Worm (Caenorhabditis elegans): ENCODE results near the gene C08B6.18.

The C08B6.18 gene

DNA sequence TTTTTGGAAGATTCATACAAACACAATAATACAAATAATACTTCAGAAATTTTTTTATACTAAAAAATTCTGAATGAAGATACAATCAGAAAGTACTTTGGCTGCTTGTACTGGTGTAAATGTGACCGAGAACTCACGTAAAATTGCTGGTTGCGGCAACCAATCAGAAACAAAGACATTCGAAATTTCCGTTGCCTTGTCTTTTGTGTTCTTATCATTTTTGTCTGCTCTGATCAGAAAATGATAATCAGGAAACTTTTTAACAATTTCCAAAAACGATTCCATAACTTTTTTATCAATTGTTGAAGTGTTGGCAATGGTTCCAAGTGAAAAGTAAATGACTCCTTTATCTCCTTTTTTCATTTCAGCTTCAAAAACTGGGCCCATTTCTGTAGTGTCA is 37.0 kb downstream of the C08B6.18 start:
- TF ChIP-seq lin-14 (GFP tag; optimal IDR thresholded peaks at IDR 0.05) (peak; percentile 10), nhr-11 (tag; optimal IDR thresholded peaks at IDR 0.05) (no peak), elt-2 (tag; optimal IDR thresholded peaks at IDR 0.05) (peak; percentile 77)

DNA sequence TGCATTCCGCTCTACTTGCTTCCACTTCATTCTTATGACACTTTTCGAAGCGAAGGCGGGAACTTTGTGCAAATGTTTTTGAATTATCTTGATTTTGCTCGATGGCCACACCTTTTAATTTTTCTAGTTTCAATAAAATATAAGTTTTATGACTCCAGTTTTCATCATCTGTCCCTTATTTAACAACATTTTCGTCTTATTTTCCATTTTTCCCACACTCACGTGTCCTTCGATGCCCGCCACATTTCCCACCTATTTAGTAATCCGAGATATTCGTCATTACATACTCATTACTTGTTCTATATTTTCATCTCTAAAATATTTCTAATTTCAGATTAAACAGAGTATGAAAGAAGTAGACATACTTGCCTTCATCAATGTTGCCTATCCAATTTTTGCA is 39.6 kb downstream of the C08B6.18 start, which contains the start of gene srd-49:
Gene srd-49 (plus strand): TSS at position 301 of the 400 bp plus-strand sequence.
- TF ChIP-seq mep-1 (tag; optimal IDR thresholded peaks at IDR 0.05), result no peak

DNA sequence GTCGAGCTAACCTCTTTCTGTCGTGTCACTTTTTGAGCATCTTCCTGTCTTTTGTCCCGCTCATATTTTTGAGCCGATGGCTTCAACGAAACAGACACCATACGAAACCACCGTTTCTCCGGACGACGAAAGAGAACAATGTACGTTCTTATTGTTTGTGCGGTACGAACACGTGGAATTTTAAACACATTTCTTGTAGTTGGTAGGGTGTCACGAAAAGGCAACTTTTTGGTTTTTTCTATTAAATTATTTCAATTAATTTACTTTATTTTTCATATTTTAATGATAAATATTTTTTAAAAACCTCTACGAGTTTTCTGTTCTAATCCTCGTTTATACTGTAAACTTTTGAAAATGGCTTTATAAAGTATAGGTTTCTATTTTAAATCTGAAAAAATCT is 42.8 kb downstream of the C08B6.18 start, which contains the start of gene R04B5.11:
Gene R04B5.11 (minus strand): TSS at position 101 of the 400 bp plus-strand sequence.
- TF ChIP-seq nhr-19 (GFP tag; conservative IDR thresholded peaks at IDR 0.05) (no peak), ces-1 (GFP tag; optimal IDR thresholded peaks at IDR 0.05) (no peak), Y116A8C.19 (tag; optimal IDR thresholded peaks at IDR 0.05; ENCODE audit: borderline replicate concordance) (no peak), fkh-10 (GFP tag; optimal IDR thresholded peaks at IDR 0.05) (no peak), blmp-1 (tag; optimal IDR thresholded peaks at IDR 0.05) (no peak), tbx-2 (tag; optimal IDR thresholded peaks at IDR 0.05) (no peak), egl-13 (tag; optimal IDR thresholded peaks at IDR 0.05) (no peak), isw-1 (GFP tag; IDR thresholded peaks at IDR 0.05) (no peak), nhr-90 (tag; optimal IDR thresholded peaks at IDR 0.05; ENCODE audit: poor library complexity) (no peak), xbp-1 (tag; optimal IDR thresholded peaks at IDR 0.05) (no peak), mab-9 (GFP tag; IDR thresholded peaks at IDR 0.05) (no peak), zag-1 (tag; optimal IDR thresholded peaks at IDR 0.05) (no peak), rnt-1 (tag; optimal IDR thresholded peaks at IDR 0.05) (no peak)

DNA sequence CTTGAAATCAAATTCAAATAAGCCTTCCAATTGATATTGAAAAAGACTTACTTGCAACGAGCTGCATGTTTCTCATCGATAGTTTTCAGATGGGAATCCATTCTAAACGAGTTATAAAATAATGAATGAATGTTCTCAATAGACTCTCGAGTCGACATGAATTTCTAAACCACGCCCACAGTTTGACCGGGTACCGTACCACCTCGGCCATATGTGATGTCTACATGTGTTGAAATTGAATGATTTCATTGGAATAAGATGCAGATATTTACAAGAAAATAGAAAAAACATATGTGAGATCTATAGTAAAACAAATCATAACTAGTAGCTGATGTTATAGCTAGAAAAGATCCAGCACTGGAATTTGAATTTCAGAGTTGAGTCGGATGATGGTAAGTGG is 43.5 kb downstream of the C08B6.18 start, which contains the start of gene R04B5.7:
Gene R04B5.7 (minus strand): TSS at position 101 of the 400 bp plus-strand sequence.
- TF ChIP-seq nhr-90 (tag; optimal IDR thresholded peaks at IDR 0.05; ENCODE audit: poor library complexity) (no peak), nhr-237 (tag; optimal IDR thresholded peaks at IDR 0.05) (no peak), isw-1 (GFP tag; IDR thresholded peaks at IDR 0.05) (no peak), ceh-88 (GFP tag; IDR thresholded peaks at IDR 0.05) (no peak), ceh-8 (GFP tag; optimal IDR thresholded peaks at IDR 0.05) (no peak), nhr-77 (tag; optimal IDR thresholded peaks at IDR 0.05) (no peak)

DNA sequence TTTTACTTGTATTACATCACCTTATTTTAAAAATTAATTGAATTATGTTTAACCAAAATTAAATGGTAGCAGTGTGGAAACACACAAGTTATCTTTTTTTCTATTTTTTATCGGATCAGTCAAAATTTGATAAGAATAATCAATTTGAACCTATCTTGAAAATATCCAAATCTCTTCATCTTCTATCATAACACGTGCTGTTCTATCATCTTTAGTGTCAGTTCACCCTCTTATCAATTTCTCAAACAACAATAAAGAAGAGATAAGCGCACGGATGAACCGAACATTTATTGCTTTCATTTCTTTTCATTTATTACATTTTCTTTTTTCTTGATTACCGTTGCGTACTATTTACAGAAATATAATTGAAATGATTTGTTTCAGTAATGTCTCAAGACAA is 46.8 kb downstream of the C08B6.18 start, which contains the start of gene R04B5.5:
Gene R04B5.5 (plus strand): TSS at position 378 of the 400 bp plus-strand sequence.
- TF ChIP-seq efl-3 (GFP tag; optimal IDR thresholded peaks at IDR 0.05) (no peak), nhr-19 (GFP tag; conservative IDR thresholded peaks at IDR 0.05) (peak; percentile 39), nhr-20 (tag; optimal IDR thresholded peaks at IDR 0.05) (peak; percentile 71), C34B4.2 (tag; optimal IDR thresholded peaks at IDR 0.05) (no peak), snu-23 (GFP tag; optimal IDR thresholded peaks at IDR 0.05) (peak; percentile 51), nhr-90 (tag; optimal IDR thresholded peaks at IDR 0.05; ENCODE audit: poor library complexity) (peak; percentile 48), nhr-85 (tag) (peak; percentile 54), tbx-2 (tag; optimal IDR thresholded peaks at IDR 0.05) (peak; percentile 12), lin-14 (GFP tag; optimal IDR thresholded peaks at IDR 0.05) (peak; percentile 82), F16B12.6 (tag; optimal IDR thresholded peaks at IDR 0.05) (no peak), elt-2 (tag; optimal IDR thresholded peaks at IDR 0.05) (peak; percentile 82), blmp-1 (tag; optimal IDR thresholded peaks at IDR 0.05) (peak; percentile 75), mef-2 (tag; optimal IDR thresholded peaks at IDR 0.05) (no peak), nhr-71 (tag; optimal IDR thresholded peaks at IDR 0.05) (peak; percentile 72), hlh-17 (GFP tag; optimal IDR thresholded peaks at IDR 0.05; ENCODE audit: borderline replicate concordance) (no peak), elt-3 (tag; optimal IDR thresholded peaks at IDR 0.05) (peak in 5 of 6 experiments; percentile 83 to 97 (median 91)), lin-35 (GFP tag; optimal IDR thresholded peaks at IDR 0.05) (peak in 1 of 2 experiments; percentile 30), mdl-1 (tag; optimal IDR thresholded peaks at IDR 0.05) (peak in 1 of 2 experiments; percentile 10), mep-1 (tag; optimal IDR thresholded peaks at IDR 0.05) (peak; percentile 5), tlp-1 (tag; optimal IDR thresholded peaks at IDR 0.05) (peak; percentile 1)
